Fruit fly (Drosophila melanogaster): ENCODE results near the gene CG15506.

- TF ChIP-seq CG8478 (optimal IDR thresholded peaks at IDR 0.05) (no peak), CTCF (optimal IDR thresholded peaks at IDR 0.05) (no peak)
Observed at dm6 chr3R:29672156-29672555, 46.3 kb upstream of the CG15506 start, which contains the start of gene ppk19.
